Worm (Caenorhabditis elegans): ENCODE data around the gene str-214.

DNA sequence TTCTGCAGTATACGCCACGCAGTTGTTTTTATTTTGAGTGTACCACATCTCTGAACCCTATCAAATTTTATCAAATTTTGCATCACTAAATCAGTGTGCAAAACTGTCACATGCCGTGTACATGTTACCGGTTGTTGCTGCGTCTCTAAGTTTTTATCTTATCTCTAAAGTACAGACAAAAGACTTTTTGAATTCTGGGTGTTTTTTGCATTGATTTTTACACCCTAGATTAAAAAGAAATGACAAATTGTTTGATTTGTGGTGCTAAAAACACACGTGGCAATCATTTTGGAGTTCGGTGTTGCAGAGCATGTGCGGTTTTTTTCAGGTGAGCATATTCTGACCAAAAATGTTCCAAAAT, 27.1 kb downstream of the str-214 start, which contains the start of gene nhr-193:
- TF ChIP-seq tbx-37 (GFP tag; conservative IDR thresholded peaks at IDR 0.05): no peak
- TF ChIP-seq ama-1 (optimal IDR thresholded peaks at IDR 0.05): no peak
- TF ChIP-seq tbx-11 (GFP tag; IDR thresholded peaks at IDR 0.05): no peak
- TF ChIP-seq F13C5.2 (tag; optimal IDR thresholded peaks at IDR 0.05): no peak
- TF ChIP-seq ets-7 (tag; optimal IDR thresholded peaks at IDR 0.05): no peak
- no peak for TF ChIP-seq B0310.2 (tag; optimal IDR thresholded peaks at IDR 0.05)
- no peak for TF ChIP-seq pes-1 (GFP tag; IDR thresholded peaks at IDR 0.05)
- TF ChIP-seq hmbx-1 (tag; optimal IDR thresholded peaks at IDR 0.05): no peak
- TF ChIP-seq aly-1 (tag; optimal IDR thresholded peaks at IDR 0.05): no peak
- TF ChIP-seq flt-1 (GFP tag; IDR thresholded peaks at IDR 0.05): no peak
